Worm (Caenorhabditis elegans): ENCODE data around the gene Y54E2A.10.

Y54E2A.10 gene

ce11 chrII:14810609-14811008, 19.8 kb downstream of the Y54E2A.10 start:
- no peak for TF ChIP-seq C16A3.4 (tag; optimal IDR thresholded peaks at IDR 0.05)
- peak; percentile 42 to 45 for TF ChIP-seq efl-1 (optimal IDR thresholded peaks at IDR 0.05)
- peak; percentile 27 to 35 for TF ChIP-seq efl-1 (GFP tag; optimal IDR thresholded peaks at IDR 0.05 in 1 of 2)
- TF ChIP-seq ztf-11 (tag; optimal IDR thresholded peaks at IDR 0.05) = no peak
- TF ChIP-seq snpc-4 (tag; optimal IDR thresholded peaks at IDR 0.05) = peak; percentile 26
- TF ChIP-seq lsy-2 (tag; optimal IDR thresholded peaks at IDR 0.05) = peak in 1 of 2 experiments; percentile 36
- TF ChIP-seq mab-9 (GFP tag; IDR thresholded peaks at IDR 0.05) = no peak
- no peak for TF ChIP-seq ceh-88 (GFP tag; IDR thresholded peaks at IDR 0.05)
- TF ChIP-seq tbx-2 (tag; optimal IDR thresholded peaks at IDR 0.05) = peak; percentile 9
- TF ChIP-seq fkh-8 (tag; optimal IDR thresholded peaks at IDR 0.05) = peak; percentile 27
- TF ChIP-seq egl-13 (tag; optimal IDR thresholded peaks at IDR 0.05) = peak; percentile 61
- no peak for TF ChIP-seq isw-1 (GFP tag; IDR thresholded peaks at IDR 0.05)
- peak; percentile 71 for TF ChIP-seq nhr-77 (tag; optimal IDR thresholded peaks at IDR 0.05)
- no peak for TF ChIP-seq mef-2 (tag; optimal IDR thresholded peaks at IDR 0.05)
- TF ChIP-seq F16B12.6 (tag; optimal IDR thresholded peaks at IDR 0.05) = no peak
- TF ChIP-seq unc-86 (tag; optimal IDR thresholded peaks at IDR 0.05) = peak; percentile 7
- no peak for TF ChIP-seq hlh-17 (GFP tag; optimal IDR thresholded peaks at IDR 0.05; ENCODE audit: borderline replicate concordance)
- TF ChIP-seq fkh-10 (GFP tag; optimal IDR thresholded peaks at IDR 0.05) = peak; percentile 58
- TF ChIP-seq lin-39 (tag; optimal IDR thresholded peaks at IDR 0.05) = no peak
- TF ChIP-seq snu-23 (GFP tag; optimal IDR thresholded peaks at IDR 0.05) = no peak
- TF ChIP-seq mdl-1 (tag; optimal IDR thresholded peaks at IDR 0.05) = peak in 1 of 2 experiments; percentile 42
- TF ChIP-seq irx-1 (tag; optimal IDR thresholded peaks at IDR 0.05) = no peak
- TF ChIP-seq nhr-12 (tag; optimal IDR thresholded peaks at IDR 0.05) = no peak
- TF ChIP-seq lin-14 (GFP tag; optimal IDR thresholded peaks at IDR 0.05) = peak; percentile 81
- TF ChIP-seq nhr-71 (tag; optimal IDR thresholded peaks at IDR 0.05) = peak; percentile 33
- TF ChIP-seq swsn-7 (tag; optimal IDR thresholded peaks at IDR 0.05) = peak; percentile 38
- peak in 1 of 3 experiments; percentile 43 for TF ChIP-seq ceh-82 (tag; optimal IDR thresholded peaks at IDR 0.05)
- TF ChIP-seq C04F5.9 (tag; optimal IDR thresholded peaks at IDR 0.05) = no peak
- TF ChIP-seq dpl-1 (GFP tag; optimal IDR thresholded peaks at IDR 0.05) = peak in 1 of 3 experiments; percentile 62
- TF ChIP-seq nhr-20 (tag; optimal IDR thresholded peaks at IDR 0.05) = no peak
- no peak for TF ChIP-seq efl-3 (GFP tag; optimal IDR thresholded peaks at IDR 0.05)
- no peak for TF ChIP-seq ceh-8 (GFP tag; optimal IDR thresholded peaks at IDR 0.05)
- no peak for TF ChIP-seq blmp-1 (tag; optimal IDR thresholded peaks at IDR 0.05)
- TF ChIP-seq pag-3 (tag; optimal IDR thresholded peaks at IDR 0.05; ENCODE audit: borderline replicate concordance, insufficient read depth) = no peak
- TF ChIP-seq nhr-47 (tag; optimal IDR thresholded peaks at IDR 0.05) = peak; percentile 33

ce11 chrII:14811472-14811871, 20.6 kb downstream of the Y54E2A.10 start:
- no peak for TF ChIP-seq nhr-76 (tag; optimal IDR thresholded peaks at IDR 0.05)
- no peak for TF ChIP-seq blmp-1 (tag; optimal IDR thresholded peaks at IDR 0.05)
- no peak for TF ChIP-seq pax-3 (tag; optimal IDR thresholded peaks at IDR 0.05)
- TF ChIP-seq hlh-4 (tag; optimal IDR thresholded peaks at IDR 0.05) = no peak
- TF ChIP-seq unc-62 (GFP tag; optimal IDR thresholded peaks at IDR 0.05) = no peak
- no peak for TF ChIP-seq rnt-1 (tag; optimal IDR thresholded peaks at IDR 0.05)
- no peak for TF ChIP-seq swsn-7 (tag; optimal IDR thresholded peaks at IDR 0.05)
- TF ChIP-seq lin-14 (GFP tag; optimal IDR thresholded peaks at IDR 0.05) = peak; percentile 44
- peak; percentile 23 for TF ChIP-seq jun-1 (tag; optimal IDR thresholded peaks at IDR 0.05)
- TF ChIP-seq nhr-90 (tag; optimal IDR thresholded peaks at IDR 0.05; ENCODE audit: poor library complexity) = no peak
- TF ChIP-seq elt-2 (tag; optimal IDR thresholded peaks at IDR 0.05) = peak; percentile 7
- no peak for TF ChIP-seq nhr-71 (tag; optimal IDR thresholded peaks at IDR 0.05)
- TF ChIP-seq nhr-47 (tag; optimal IDR thresholded peaks at IDR 0.05) = no peak
- no peak for TF ChIP-seq F16B12.6 (tag; optimal IDR thresholded peaks at IDR 0.05)
- no peak for TF ChIP-seq xbp-1 (tag; optimal IDR thresholded peaks at IDR 0.05)
- no peak for TF ChIP-seq tlp-1 (tag; optimal IDR thresholded peaks at IDR 0.05)
- TF ChIP-seq nhr-84 (tag; optimal IDR thresholded peaks at IDR 0.05) = no peak
- no peak for TF ChIP-seq tbx-2 (tag; optimal IDR thresholded peaks at IDR 0.05)
- TF ChIP-seq snu-23 (GFP tag; optimal IDR thresholded peaks at IDR 0.05) = no peak
- no peak for TF ChIP-seq unc-30 (tag; optimal IDR thresholded peaks at IDR 0.05)
- no peak for TF ChIP-seq hlh-17 (GFP tag; optimal IDR thresholded peaks at IDR 0.05; ENCODE audit: borderline replicate concordance)
- TF ChIP-seq ztf-4 (tag; optimal IDR thresholded peaks at IDR 0.05) = no peak
- no peak for TF ChIP-seq irx-1 (tag; optimal IDR thresholded peaks at IDR 0.05)
- peak in 1 of 2 experiments; percentile 27 for TF ChIP-seq lin-35 (GFP tag; optimal IDR thresholded peaks at IDR 0.05)
- no peak for TF ChIP-seq sptf-1 (tag; optimal IDR thresholded peaks at IDR 0.05)
- TF ChIP-seq fkh-4 (tag; optimal IDR thresholded peaks at IDR 0.05; ENCODE audit: borderline replicate concordance) = no peak
- no peak for TF ChIP-seq lin-39 (tag; optimal IDR thresholded peaks at IDR 0.05)
- TF ChIP-seq aha-1 (tag; optimal IDR thresholded peaks at IDR 0.05) = no peak
